Fruit fly (Drosophila melanogaster): ENCODE measurements around the gene CG6204.

CG6204 gene

dm6 chr3R:24188619-24189018 is 5.0 kb upstream of the CG6204 start, which contains the start of gene CG5515 (continued):
- TF ChIP-seq jumu (GFP tag; optimal IDR thresholded peaks at IDR 0.05) (peak; percentile 43), Dad (GFP tag; optimal IDR thresholded peaks at IDR 0.05) (peak; percentile 86), GATAe (GFP tag; conservative IDR thresholded peaks at IDR 0.05) (no peak; the same call in 1 of the 2 replicates), Lim3 (GFP tag; IDR thresholded peaks at IDR 0.05) (peak; percentile 50; the same call in 1 of the 2 replicates), phol (tag; optimal IDR thresholded peaks at IDR 0.05) (peak; percentile 95), CG32772 (GFP tag; IDR thresholded peaks at IDR 0.05) (peak; percentile 74), CG5953 (GFP tag; IDR thresholded peaks at IDR 0.05) (peak; percentile 79), Abd-B (GFP tag; optimal IDR thresholded peaks at IDR 0.05) (peak; percentile 72), CG6272 (GFP tag; IDR thresholded peaks at IDR 0.05) (peak; percentile 80), CG6175 (GFP tag; IDR thresholded peaks at IDR 0.05) (no peak), CG13123 (GFP tag; optimal IDR thresholded peaks at IDR 0.05) (peak; percentile 56), vnd (GFP tag; IDR thresholded peaks at IDR 0.05; ENCODE audit: partially characterized antibody) (peak; percentile 83), HmgD (GFP tag; optimal IDR thresholded peaks at IDR 0.05) (peak; percentile 71), CG2116 (GFP tag; optimal IDR thresholded peaks at IDR 0.05) (peak; percentile 60), CG12104 (GFP tag; optimal IDR thresholded peaks at IDR 0.05) (peak; percentile 56), CG8765 (GFP tag; IDR thresholded peaks at IDR 0.05) (peak; percentile 66), CG18011 (GFP tag; optimal IDR thresholded peaks at IDR 0.05) (peak; percentile 66), ssp (GFP tag; IDR thresholded peaks at IDR 0.05) (peak; percentile 80), CG12769 (tag; optimal IDR thresholded peaks at IDR 0.05) (peak; percentile 75), rib (GFP tag; IDR thresholded peaks at IDR 0.05) (no peak), Usf (GFP tag; optimal IDR thresholded peaks at IDR 0.05) (peak; percentile 5), CG10321 (GFP tag; IDR thresholded peaks at IDR 0.05) (0 out of 2 replicates have a peak, but pooled peaks have one; percentile 7), CG1529 (GFP tag; optimal IDR thresholded peaks at IDR 0.05) (no peak), dpn (GFP tag; optimal IDR thresholded peaks at IDR 0.05) (peak in 1 of 2 experiments; percentile 82), CG11398 (GFP tag; optimal IDR thresholded peaks at IDR 0.05) (peak; percentile 53), mld (GFP tag; IDR thresholded peaks at IDR 0.05; ENCODE audit: partially characterized antibody) (peak; percentile 56; the same call in 1 of the 3 replicates), CG11696 (GFP tag; IDR thresholded peaks at IDR 0.05) (peak; percentile 36; the same call in 1 of the 2 replicates), so (GFP tag; IDR thresholded peaks at IDR 0.05) (peak; percentile 79; the same call in 1 of the 3 replicates), Vsx1 (GFP tag; optimal IDR thresholded peaks at IDR 0.05) (no peak), gsb-n (tag; optimal IDR thresholded peaks at IDR 0.05) (no peak), gcm2 (GFP tag; optimal IDR thresholded peaks at IDR 0.05) (peak; percentile 38), CG10209 (GFP tag; optimal IDR thresholded peaks at IDR 0.05) (peak; percentile 49), CG4854 (GFP tag; optimal IDR thresholded peaks at IDR 0.05) (peak; percentile 52), org-1 (GFP tag; optimal IDR thresholded peaks at IDR 0.05) (no peak), CHES-1-like (GFP tag; optimal IDR thresholded peaks at IDR 0.05) (peak; percentile 76), yki (optimal IDR thresholded peaks at IDR 0.05) (no peak), CG10147 (GFP tag; optimal IDR thresholded peaks at IDR 0.05) (no peak), CTCF (GFP tag; optimal IDR thresholded peaks at IDR 0.05) (no peak), Antp (GFP tag; optimal IDR thresholded peaks at IDR 0.05) (peak; percentile 63), kay (GFP tag; optimal IDR thresholded peaks at IDR 0.05) (peak; percentile 3), CG9876 (GFP tag; optimal IDR thresholded peaks at IDR 0.05) (peak; percentile 73), D19A (tag; optimal IDR thresholded peaks at IDR 0.05) (no peak), Sox102F (GFP tag; optimal IDR thresholded peaks at IDR 0.05) (peak; percentile 88), insv (GFP tag; optimal IDR thresholded peaks at IDR 0.05) (no peak), Fer1 (GFP tag; optimal IDR thresholded peaks at IDR 0.05) (peak; percentile 54), cwo (GFP tag; optimal IDR thresholded peaks at IDR 0.05) (no peak), CG2199 (GFP tag; IDR thresholded peaks at IDR 0.05) (no peak), CG8089 (GFP tag; optimal IDR thresholded peaks at IDR 0.05) (peak; percentile 73), nmo (GFP tag; optimal IDR thresholded peaks at IDR 0.05) (peak; percentile 87), corto (GFP tag; optimal IDR thresholded peaks at IDR 0.05) (peak; percentile 47), zf30C (GFP tag; optimal IDR thresholded peaks at IDR 0.05) (no peak), CG6813 (GFP tag; optimal IDR thresholded peaks at IDR 0.05) (no peak)
